Worm (Caenorhabditis elegans): ENCODE results near the gene srt-33.

srt-33 gene

ce11 chrV:14324502-14325467 is 45.1 kb upstream of the srt-33 start, which contains the start of the genes F47B8.4 and F47B8.18:
F47B8.4 (minus strand) TSS chrV:14324673.
F47B8.18 (minus strand) TSS chrV:14325464.
- no peak for TF ChIP-seq nhr-48 (tag; optimal IDR thresholded peaks at IDR 0.05)
- TF ChIP-seq daf-16 (GFP tag; optimal IDR thresholded peaks at IDR 0.05), result no peak
- peak; percentile 99 for TF ChIP-seq daf-16 (tag; optimal IDR thresholded peaks at IDR 0.05)
- peak; percentile 99 for TF ChIP-seq set-16 (GFP tag; IDR thresholded peaks at IDR 0.05)
- TF ChIP-seq aha-1 (tag), result peak; percentile 76
- TF ChIP-seq vab-7 (GFP tag; IDR thresholded peaks at IDR 0.05), result 0 out of 2 replicates have a peak, but pooled peaks have one; percentile 17
- TF ChIP-seq F49E8.2 (tag; optimal IDR thresholded peaks at IDR 0.05; ENCODE audit: borderline replicate concordance), result no peak
- TF ChIP-seq pqm-1 (tag; optimal IDR thresholded peaks at IDR 0.05), result peak; percentile 83
- no peak for TF ChIP-seq ctbp-1 (GFP tag; IDR thresholded peaks at IDR 0.05)
- peak; percentile 44 for TF ChIP-seq dmd-6 (GFP tag; IDR thresholded peaks at IDR 0.05)
- TF ChIP-seq lim-7 (GFP tag; IDR thresholded peaks at IDR 0.05), result peak; percentile 32; the same call in 1 of the 2 replicates
- no peak for TF ChIP-seq T26A8.4 (GFP tag; IDR thresholded peaks at IDR 0.05)
- 0 out of 2 replicates have a peak, but pooled peaks have one; percentile 3 for TF ChIP-seq F26F4.8 (GFP tag; conservative IDR thresholded peaks at IDR 0.05)
- TF ChIP-seq pha-4 (GFP tag; IDR thresholded peaks at IDR 0.05), result peak; percentile 90; the same call in 1 of the 2 replicates
- TF ChIP-seq pha-4 (tag; optimal IDR thresholded peaks at IDR 0.05), result no peak
- TF ChIP-seq hlh-30 (tag; optimal IDR thresholded peaks at IDR 0.05; ENCODE audit: insufficient read depth), result peak; percentile 45
- TF ChIP-seq mxl-3 (GFP tag; optimal IDR thresholded peaks at IDR 0.05), result peak; percentile 13
- TF ChIP-seq arid-1 (GFP tag; conservative IDR thresholded peaks at IDR 0.05), result no peak
- peak; percentile 20 for TF ChIP-seq nhr-77 (tag; optimal IDR thresholded peaks at IDR 0.05)
- TF ChIP-seq mdl-1 (tag; optimal IDR thresholded peaks at IDR 0.05), result peak in 1 of 2 experiments; percentile 53
- peak; percentile 76 for TF ChIP-seq nhr-28 (tag; optimal IDR thresholded peaks at IDR 0.05)
- TF ChIP-seq unc-62 (GFP tag; optimal IDR thresholded peaks at IDR 0.05 in 1 of 2), result peak in 1 of 2 experiments; percentile 96
- TF ChIP-seq unc-62 (tag; optimal IDR thresholded peaks at IDR 0.05), result no peak
- 0 out of 2 replicates have a peak, but pooled peaks have one; percentile 6 for TF ChIP-seq nhr-41 (GFP tag; IDR thresholded peaks at IDR 0.05)
- no peak for TF ChIP-seq Y5F2A.4 (GFP tag; optimal IDR thresholded peaks at IDR 0.05)
- TF ChIP-seq F44E2.7 (GFP tag; IDR thresholded peaks at IDR 0.05), result no peak
- no peak for TF ChIP-seq madf-9 (GFP tag; conservative IDR thresholded peaks at IDR 0.05)
- no peak for TF ChIP-seq gei-8 (GFP tag; optimal IDR thresholded peaks at IDR 0.05)
- no peak for TF ChIP-seq attf-4 (tag; optimal IDR thresholded peaks at IDR 0.05)
- 0 out of 2 replicates have a peak, but pooled peaks have one; percentile 33 for TF ChIP-seq dmd-9 (GFP tag; IDR thresholded peaks at IDR 0.05)

- peak; percentile 19 for TF ChIP-seq rbr-2 (tag; optimal IDR thresholded peaks at IDR 0.05)
- TF ChIP-seq daf-16 (GFP tag; optimal IDR thresholded peaks at IDR 0.05), result no peak
- peak; percentile 9 for TF ChIP-seq daf-16 (tag; optimal IDR thresholded peaks at IDR 0.05)
- peak; percentile 3 for TF ChIP-seq dve-1 (tag; optimal IDR thresholded peaks at IDR 0.05; ENCODE audit: insufficient read depth)
- TF ChIP-seq nhr-6 (tag; optimal IDR thresholded peaks at IDR 0.05), result peak; percentile 42
- peak; percentile 31 for TF ChIP-seq hlh-11 (tag; optimal IDR thresholded peaks at IDR 0.05)
- TF ChIP-seq unc-62 (GFP tag; optimal IDR thresholded peaks at IDR 0.05 in 1 of 2), result no peak
- TF ChIP-seq unc-62 (tag; optimal IDR thresholded peaks at IDR 0.05), result no peak
- no peak for TF ChIP-seq Y75B8A.6 (GFP tag; IDR thresholded peaks at IDR 0.05)
- TF ChIP-seq ceh-20 (GFP tag; IDR thresholded peaks at IDR 0.05), result no peak
- TF ChIP-seq hmg-1.1 (GFP tag; IDR thresholded peaks at IDR 0.05), result peak; percentile 48
- TF ChIP-seq mxl-3 (GFP tag; optimal IDR thresholded peaks at IDR 0.05), result peak; percentile 12
- peak in 1 of 2 experiments; percentile 70 for TF ChIP-seq mdl-1 (tag; optimal IDR thresholded peaks at IDR 0.05)
- TF ChIP-seq F26F4.8 (GFP tag; conservative IDR thresholded peaks at IDR 0.05), result no peak
- peak; percentile 59 for TF ChIP-seq mep-1 (tag; optimal IDR thresholded peaks at IDR 0.05)
- no peak for TF ChIP-seq mes-2 (tag; optimal IDR thresholded peaks at IDR 0.05; ENCODE audit: poor library complexity, severe bottlenecking)
- peak; percentile 50 for TF ChIP-seq nhr-28 (tag; optimal IDR thresholded peaks at IDR 0.05)
- no peak for TF ChIP-seq lin-15B (tag; optimal IDR thresholded peaks at IDR 0.05)
- TF ChIP-seq lsy-2 (tag; optimal IDR thresholded peaks at IDR 0.05), result peak in 1 of 2 experiments; percentile 49
- TF ChIP-seq skn-1 (tag; optimal IDR thresholded peaks at IDR 0.05), result no peak
- no peak for TF ChIP-seq mxl-2 (GFP tag; conservative IDR thresholded peaks at IDR 0.05)
- peak; percentile 75 for TF ChIP-seq hlh-30 (tag; optimal IDR thresholded peaks at IDR 0.05; ENCODE audit: insufficient read depth)
- no peak for TF ChIP-seq zag-1 (tag; optimal IDR thresholded peaks at IDR 0.05)
These were observed 43.1 kb upstream of the srt-33 start, which contains the start of gene F47B8.3 for ce11 chrV:14322743-14323142. F47B8.3 (minus strand) TSS chrV:14323003.
